Worm (Caenorhabditis elegans): ENCODE data around the gene srsx-38.

DNA sequence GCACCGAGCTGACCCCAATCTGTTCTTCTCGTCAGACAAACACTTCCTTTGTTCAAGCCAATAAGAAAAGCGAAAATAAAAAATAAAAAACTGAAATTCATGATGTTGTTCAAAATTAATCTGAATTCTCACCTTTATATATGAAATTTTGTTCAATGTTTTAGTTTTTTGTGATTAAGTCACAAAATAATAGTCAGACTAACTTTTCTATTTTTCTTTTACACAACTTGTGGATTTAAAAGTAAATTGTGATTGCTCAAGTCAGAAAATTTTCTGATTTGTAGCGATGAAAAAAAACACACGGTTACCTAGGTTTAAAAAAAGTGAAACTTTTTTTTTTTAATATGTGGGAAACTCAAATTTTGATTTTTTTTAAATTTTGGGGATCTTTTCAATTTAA is 10.4 kb upstream of the srsx-38 start, which contains the start of gene abf-3:
- TF ChIP-seq dao-5 (tag; optimal IDR thresholded peaks at IDR 0.05) (no peak), him-1 (tag; optimal IDR thresholded peaks at IDR 0.05) (no peak)
